Worm (Caenorhabditis elegans) whole organism, young adult: ENCODE data around the gene coa-3.

Source experiments
- F49E8.2 ChIP-seq: sonication (generic microtip); optimal IDR thresholded peaks from 3 replicates; lab custom pipeline; 2017; ENCODE audit warnings: missing genetic modification characterization, mild to moderate bottlenecking, missing compliant biosample characterization, antibody characterized with exemption, moderate library complexity; ENCODE audit not compliant: insufficient read depth
- K11D2.4 ChIP-seq: fragments of 200-800 bp; sonication (Bioruptor generic); IDR thresholded peaks from 2 replicates; pipeline ENCODE4 v1.3.6; 2022; ENCODE audit warnings: missing genetic modification reagents, missing genetic modification characterization, missing compliant biosample characterization
- dpl-1 ChIP-seq: fragments of 150-350 bp; optimal IDR thresholded peaks from 2 replicates; lab custom pipeline; 2014; ENCODE audit warnings: missing biosample characterization, missing genetic modification reagents, missing genetic modification characterization
- hlh-26 ChIP-seq: fragments of 200-800 bp; sonication (Bioruptor generic); conservative IDR thresholded peaks from 2 replicates; pipeline ENCODE4 v1.3.6; 2022; ENCODE audit warnings: missing genetic modification reagents, missing genetic modification characterization, missing compliant biosample characterization
- lin-35 ChIP-seq, 3 experiments: fragments of 150-350 bp in 2 of 3; sonication (generic microtip) in 1 of 3; optimal IDR thresholded peaks; 2 replicates each; lab custom pipeline; 2014 to 2018; ENCODE audit warnings: missing biosample characterization in 3 of 3, missing genetic modification characterization in 3 of 3, missing genetic modification reagents in 3 of 3
- nhr-179 ChIP-seq: sonication (generic microtip); optimal IDR thresholded peaks from 2 replicates; lab custom pipeline; 2016; ENCODE audit warnings: mild to moderate bottlenecking, missing genetic modification characterization, missing compliant biosample characterization
- snpc-4 ChIP-seq, 5 experiments: fragments of 150-350 bp in 1 of 5; sonication (generic microtip) in 4 of 5; optimal IDR thresholded peaks; 2 replicates each; lab custom pipeline; 2014 to 2018; ENCODE audit warnings: missing genetic modification characterization in 5 of 5, missing biosample characterization in 3 of 5, antibody characterized with exemption in 2 of 5, mild to moderate bottlenecking in 2 of 5, missing compliant biosample characterization in 2 of 5, missing genotype in 2 of 5, moderate library complexity in 2 of 5, missing genetic modification reagents in 1 of 5

ce11 chrII:4631479-4631878, 29.0 kb upstream of the coa-3 start:
- no peak for TF ChIP-seq snpc-4 (GFP tag; optimal IDR thresholded peaks at IDR 0.05; lab: Kevin White, UChicago)
- no peak for TF ChIP-seq snpc-4 (tag; optimal IDR thresholded peaks at IDR 0.05; lab: Kevin White, UChicago)
- TF ChIP-seq F49E8.2: no peak
- TF ChIP-seq nhr-179 (tag; lab: Kevin White, UChicago): no peak
- no peak for TF ChIP-seq K11D2.4 (GFP tag; lab: Robert Waterston, UW)
- TF ChIP-seq hlh-26 (GFP tag; lab: Robert Waterston, UW): no peak
- no peak for TF ChIP-seq lin-35 (GFP tag; optimal IDR thresholded peaks at IDR 0.05; lab: Kevin White, UChicago)
- TF ChIP-seq dpl-1 (GFP tag; lab: Kevin White, UChicago): no peak
